Fruit fly (Drosophila melanogaster) whole organism, wandering third instar larva: Measurements from ENCODE around the gene CG14427.

Source experiments
- CG32264 ChIP-seq: fragments of 200-800 bp; sonication (Bioruptor generic); optimal IDR thresholded peaks from 2 replicates; lab custom pipeline; 2016; ENCODE audit warnings: missing biosample characterization, missing genetic modification characterization
- Dif ChIP-seq: fragments of 200-275, 200-300 bp; sonication (Bioruptor generic); optimal IDR thresholded peaks from 2 replicates; lab custom pipeline; 2018; ENCODE audit warnings: missing biosample characterization, missing genetic modification characterization; ENCODE audit not compliant: partially characterized antibody
- Myc ChIP-seq: fragments of >200 bp; optimal IDR thresholded peaks from 2 replicates; lab custom pipeline; 2017
- pan ChIP-seq: fragments of >200 bp; optimal IDR thresholded peaks from 2 replicates; lab custom pipeline; 2017
- tai ChIP-seq: sonication (Bioruptor generic); optimal IDR thresholded peaks from 2 replicates; lab custom pipeline; 2016; ENCODE audit warnings: missing biosample characterization, missing genetic modification characterization

- TF ChIP-seq pan (no peak), tai (GFP tag; lab: Kevin White, UChicago) (no peak), CG32264 (GFP tag; lab: Kevin White, UChicago) (no peak), Dif (GFP tag; lab: Kevin White, UChicago) (no peak), Myc (lab: Kevin White, UChicago) (no peak)
Observed at dm6 chrX:7037061-7037460, 3.3 kb upstream of the CG14427 start.
